Fruit fly (Drosophila melanogaster): ENCODE measurements around the gene RPA2.

The RPA2 gene

dm6 chr2L:20911374-20911773 lies 14.6 kb downstream of the RPA2 start (continued):
- no peak for TF ChIP-seq zen (tag; optimal IDR thresholded peaks at IDR 0.05)
- no peak for TF ChIP-seq sens (GFP tag)
- TF ChIP-seq Optix (GFP tag; IDR thresholded peaks at IDR 0.05) = no peak
- TF ChIP-seq CG10147 (GFP tag; optimal IDR thresholded peaks at IDR 0.05) = peak; percentile 30
- no peak for TF ChIP-seq CG9797 (GFP tag; optimal IDR thresholded peaks at IDR 0.05)
- TF ChIP-seq CG17802 (tag; optimal IDR thresholded peaks at IDR 0.05) = no peak
- no peak for TF ChIP-seq CG14667 (GFP tag; IDR thresholded peaks at IDR 0.05)
- TF ChIP-seq Rfx (GFP tag; IDR thresholded peaks at IDR 0.05) = peak; percentile 51; the same call in 1 of the 2 replicates
- no peak for TF ChIP-seq Aef1 (GFP tag; IDR thresholded peaks at IDR 0.05)
- no peak for TF ChIP-seq CG18476 (GFP tag; optimal IDR thresholded peaks at IDR 0.05)
- TF ChIP-seq CG17385 (GFP tag; optimal IDR thresholded peaks at IDR 0.05) = peak; percentile 40
- TF ChIP-seq CG13287 (GFP tag; IDR thresholded peaks at IDR 0.05; ENCODE audit: partially characterized antibody) = no peak
- TF ChIP-seq sima (GFP tag; optimal IDR thresholded peaks at IDR 0.05) = no peak
- TF ChIP-seq chinmo (GFP tag; IDR thresholded peaks at IDR 0.05; ENCODE audit: partially characterized antibody) = peak; percentile 64; the same call in 1 of the 4 replicates
- no peak for TF ChIP-seq bcd (GFP tag; optimal IDR thresholded peaks at IDR 0.05)
- no peak; the same call in 1 of the 2 replicates for TF ChIP-seq CG31441 (GFP tag; IDR thresholded peaks at IDR 0.05)
- peak; percentile 19; the same call in 1 of the 2 replicates for TF ChIP-seq CG14014 (GFP tag; IDR thresholded peaks at IDR 0.05)
- TF ChIP-seq chn (GFP tag; optimal IDR thresholded peaks at IDR 0.05) = no peak
- TF ChIP-seq yki (optimal IDR thresholded peaks at IDR 0.05) = no peak
- TF ChIP-seq CG9817 (tag; optimal IDR thresholded peaks at IDR 0.05) = no peak
- no peak for TF ChIP-seq CG3163 (GFP tag; optimal IDR thresholded peaks at IDR 0.05)
- TF ChIP-seq CG34422 (GFP tag; IDR thresholded peaks at IDR 0.05) = no peak
- TF ChIP-seq dan (GFP tag; IDR thresholded peaks at IDR 0.05) = no peak
- peak; percentile 30 for TF ChIP-seq CG18619 (GFP tag; optimal IDR thresholded peaks at IDR 0.05)
- TF ChIP-seq CG8388 (GFP tag; optimal IDR thresholded peaks at IDR 0.05) = no peak
- peak in 1 of 2 experiments; percentile 80 for TF ChIP-seq Pdp1 (GFP tag; optimal IDR thresholded peaks at IDR 0.05)
- TF ChIP-seq CG2120 (GFP tag; optimal IDR thresholded peaks at IDR 0.05) = peak; percentile 23
- TF ChIP-seq sisA (GFP tag; IDR thresholded peaks at IDR 0.05) = no peak
- TF ChIP-seq nerfin-2 (GFP tag; IDR thresholded peaks at IDR 0.05; ENCODE audit: partially characterized antibody) = no peak
- TF ChIP-seq HmgZ (tag; optimal IDR thresholded peaks at IDR 0.05) = peak; percentile 37
- no peak for TF ChIP-seq tgo (GFP tag; IDR thresholded peaks at IDR 0.05)
- peak; percentile 4 for TF ChIP-seq CG13123 (GFP tag; optimal IDR thresholded peaks at IDR 0.05)
- TF ChIP-seq luna (GFP tag; optimal IDR thresholded peaks at IDR 0.05) = no peak
- TF ChIP-seq CG11247 (GFP tag; IDR thresholded peaks at IDR 0.05) = no peak
- no peak for TF ChIP-seq dysf (GFP tag; IDR thresholded peaks at IDR 0.05)
- peak; percentile 49 for TF ChIP-seq CG18599 (GFP tag; optimal IDR thresholded peaks at IDR 0.05)
- TF ChIP-seq D19A (tag; optimal IDR thresholded peaks at IDR 0.05) = no peak
- TF ChIP-seq run (tag; optimal IDR thresholded peaks at IDR 0.05) = peak; percentile 14
- TF ChIP-seq Blimp-1 (GFP tag; optimal IDR thresholded peaks at IDR 0.05) = peak; percentile 39
- TF ChIP-seq CG8290 (GFP tag; optimal IDR thresholded peaks at IDR 0.05) = no peak
- peak in 1 of 2 experiments; percentile 69 for TF ChIP-seq CG8290 (tag; optimal IDR thresholded peaks at IDR 0.05)
- no peak for TF ChIP-seq Ssrp (tag; optimal IDR thresholded peaks at IDR 0.05)
- no peak for TF ChIP-seq maf-S (GFP tag; optimal IDR thresholded peaks at IDR 0.05)
- TF ChIP-seq CrebB (tag; optimal IDR thresholded peaks at IDR 0.05) = peak; percentile 3
- no peak for TF ChIP-seq CG4820 (GFP tag; optimal IDR thresholded peaks at IDR 0.05)
- TF ChIP-seq CG30403 (GFP tag; optimal IDR thresholded peaks at IDR 0.05) = no peak
- TF ChIP-seq Atf3 (GFP tag; optimal IDR thresholded peaks at IDR 0.05) = no peak
- TF ChIP-seq CG32772 (GFP tag; IDR thresholded peaks at IDR 0.05) = no peak
- TF ChIP-seq CG1832 (GFP tag; optimal IDR thresholded peaks at IDR 0.05) = no peak
- TF ChIP-seq NFAT (GFP tag; IDR thresholded peaks at IDR 0.05) = no peak
- TF ChIP-seq croc (GFP tag; conservative IDR thresholded peaks at IDR 0.05) = no peak
- TF ChIP-seq oc (tag; optimal IDR thresholded peaks at IDR 0.05) = no peak
- TF ChIP-seq CG3847 (GFP tag; IDR thresholded peaks at IDR 0.05) = no peak
